Worm (Caenorhabditis elegans) whole organism, L4/young adult: ENCODE results near the gene srw-113.
"Not testable (repeated sequence)": the region's sequence is repeated elsewhere in the genome, so short reads cannot be mapped to it uniquely, and the experiment has no call there.

ENCODE experiments used
- W03F9.2 ChIP-seq: fragments of 150-350 bp; optimal IDR thresholded peaks from 2 replicates; lab custom pipeline; 2014; ENCODE audit warnings: missing biosample characterization, missing genetic modification characterization
- dao-5 ChIP-seq: sonication (generic microtip); optimal IDR thresholded peaks from 2 replicates; lab custom pipeline; 2016; ENCODE audit warnings: missing genotype, missing genetic modification characterization, moderate library complexity, missing compliant biosample characterization
- him-1 ChIP-seq: sonication (generic microtip); optimal IDR thresholded peaks from 2 replicates; lab custom pipeline; 2016; ENCODE audit warnings: missing genotype, missing genetic modification reagents, missing genetic modification characterization, missing compliant biosample characterization

DNA sequence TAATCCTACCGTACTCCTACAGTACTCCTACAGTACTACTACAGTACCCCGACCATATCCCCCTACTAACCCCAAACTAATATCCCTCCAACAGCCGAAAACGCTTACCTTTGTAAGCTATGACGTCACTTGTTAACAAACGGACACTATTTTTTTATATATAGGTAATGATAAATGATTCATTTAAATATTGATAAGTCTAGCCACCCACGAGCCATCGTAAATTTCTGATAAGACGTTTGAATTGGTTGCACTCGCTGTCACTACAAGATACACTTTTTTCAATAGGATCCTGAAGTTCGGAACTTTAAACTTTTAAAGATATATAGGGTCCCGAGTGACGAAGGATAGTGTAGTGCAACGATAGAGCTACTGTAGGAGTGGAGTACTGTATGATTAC lies 10.3 kb upstream of the srw-113 start, which contains the start of gene nhr-247:
- TF ChIP-seq W03F9.2; him-1 (tag; lab: Kevin White, UChicago); dao-5 (tag; lab: Kevin White, UChicago): not testable (repeated sequence)
